Fruit fly (Drosophila melanogaster) Kc167 (cell line): ENCODE results near the gene Snoo.

Experiments used
- Myc ChIP-seq: fragments of >200 bp; optimal IDR thresholded peaks from 2 replicates; lab custom pipeline; 2017; ENCODE audit warnings: missing external identifiers
- psq ChIP-seq: fragments of >200 bp; optimal IDR thresholded peaks from 2 replicates; lab custom pipeline; 2017; ENCODE audit warnings: missing external identifiers

DNA sequence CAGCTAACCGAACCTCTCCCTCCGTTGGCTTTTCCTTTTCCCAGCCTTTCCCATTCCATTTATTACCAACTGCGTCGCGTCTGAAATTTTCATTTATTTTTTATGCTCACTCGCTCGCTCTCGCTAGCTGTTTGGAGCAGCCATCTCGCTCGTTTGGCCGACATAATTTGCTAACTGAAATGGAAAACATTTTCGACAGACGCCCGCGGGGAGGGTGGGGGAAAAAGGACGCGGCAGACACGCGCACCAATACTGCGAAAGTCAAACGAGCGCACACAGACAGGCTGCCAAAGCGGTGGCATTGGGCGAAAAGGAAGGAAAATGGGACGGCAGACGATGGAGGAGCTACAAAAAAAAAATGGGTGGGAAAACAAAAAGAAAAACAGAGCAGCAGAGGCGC, 47.6 kb downstream of the Snoo start:
- TF ChIP-seq Myc (lab: Kevin White, UChicago): no peak
- no peak for TF ChIP-seq psq (lab: Kevin White, UChicago)
